Fruit fly (Drosophila melanogaster): ENCODE measurements around the gene Hsp68.

Hsp68 gene

dm6 chr3R:24079110-24079509, 22.0 kb upstream of the Hsp68 start:
- no peak for TF ChIP-seq CG8478 (optimal IDR thresholded peaks at IDR 0.05)
- no peak for TF ChIP-seq CTCF (optimal IDR thresholded peaks at IDR 0.05)

- TF ChIP-seq CTCF (optimal IDR thresholded peaks at IDR 0.05) = no peak
- no peak for TF ChIP-seq CG8478 (optimal IDR thresholded peaks at IDR 0.05)
These were observed 16.6 kb upstream of the Hsp68 start for dm6 chr3R:24073703-24074102.

DNA sequence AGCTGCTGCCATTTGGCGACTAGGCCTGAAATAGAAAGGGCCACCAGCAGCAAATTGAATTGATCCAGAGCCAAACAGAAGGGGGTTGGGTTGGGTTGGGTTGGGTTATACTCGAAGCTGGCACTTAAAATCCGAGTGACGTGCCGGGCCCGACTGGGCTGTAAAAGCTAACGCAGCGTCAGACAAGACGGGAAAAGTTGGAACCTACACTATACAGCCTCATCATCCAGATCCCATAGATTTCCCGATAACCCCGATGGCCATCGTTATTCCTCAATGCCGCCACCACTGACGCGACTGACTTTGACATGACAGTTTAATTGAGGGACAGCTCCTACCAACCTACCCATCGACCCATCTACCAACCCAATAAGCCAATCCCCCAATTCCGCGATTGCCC, 12.9 kb upstream of the Hsp68 start:
- TF ChIP-seq CTCF (optimal IDR thresholded peaks at IDR 0.05) (no peak), CG8478 (optimal IDR thresholded peaks at IDR 0.05) (no peak)

DNA sequence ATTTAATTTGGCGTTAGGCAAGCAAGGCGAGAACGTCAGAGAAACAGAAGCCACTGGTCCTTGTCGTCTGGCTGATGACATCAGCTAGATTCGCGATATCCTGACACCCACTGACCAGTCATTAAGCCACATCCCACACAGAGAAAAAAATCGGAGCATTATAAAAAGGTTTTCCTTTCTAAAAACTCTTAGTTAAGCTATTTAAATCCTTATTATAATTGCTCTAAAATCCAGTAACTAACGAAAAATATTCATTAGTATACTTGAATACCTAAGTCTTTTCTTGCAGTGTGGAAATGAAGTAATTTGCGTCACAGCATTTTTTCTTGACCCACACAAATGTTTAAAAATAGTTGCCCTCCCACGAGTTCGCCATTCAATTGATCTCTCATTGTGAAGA, 11.7 kb upstream of the Hsp68 start:
- TF ChIP-seq CG8478 (optimal IDR thresholded peaks at IDR 0.05) = no peak
- no peak for TF ChIP-seq CTCF (optimal IDR thresholded peaks at IDR 0.05)

DNA sequence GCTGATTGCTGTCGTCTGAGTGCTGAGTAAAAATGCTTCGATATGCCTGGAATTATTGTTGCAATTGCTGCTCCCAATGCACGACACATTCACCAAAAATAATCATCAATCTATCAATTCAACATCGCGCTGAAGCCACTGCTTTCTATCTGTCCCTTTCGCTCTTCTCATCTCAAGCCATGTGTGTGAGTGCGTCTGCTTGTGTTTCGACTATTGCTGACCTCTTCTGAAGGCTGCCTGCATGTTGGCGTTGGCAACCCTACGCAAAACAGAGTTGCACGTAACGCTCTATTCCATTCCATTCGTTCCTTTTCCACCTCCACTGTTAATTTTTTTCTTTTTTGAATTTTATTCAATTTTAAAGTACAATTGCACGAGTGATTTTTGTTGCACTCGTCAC, 8.6 kb upstream of the Hsp68 start:
- TF ChIP-seq CTCF (optimal IDR thresholded peaks at IDR 0.05) = no peak
- no peak for TF ChIP-seq CG8478 (optimal IDR thresholded peaks at IDR 0.05)

- TF ChIP-seq CG8478 (optimal IDR thresholded peaks at IDR 0.05) (no peak), CTCF (optimal IDR thresholded peaks at IDR 0.05) (peak in 1 of 2 experiments; percentile 20)
These were observed 931 bp upstream of the Hsp68 start, which contains the start of gene SMC1 for dm6 chr3R:24058041-24058440. SMC1 (plus strand) TSS chr3R:24058287.

- TF ChIP-seq CTCF (optimal IDR thresholded peaks at IDR 0.05) (no peak), CG8478 (optimal IDR thresholded peaks at IDR 0.05) (no peak)
These were observed 2.9 kb downstream of the Hsp68 start, which contains the start of gene CG6000 for dm6 chr3R:24054227-24054626. CG6000 (plus strand) TSS chr3R:24054391.

DNA sequence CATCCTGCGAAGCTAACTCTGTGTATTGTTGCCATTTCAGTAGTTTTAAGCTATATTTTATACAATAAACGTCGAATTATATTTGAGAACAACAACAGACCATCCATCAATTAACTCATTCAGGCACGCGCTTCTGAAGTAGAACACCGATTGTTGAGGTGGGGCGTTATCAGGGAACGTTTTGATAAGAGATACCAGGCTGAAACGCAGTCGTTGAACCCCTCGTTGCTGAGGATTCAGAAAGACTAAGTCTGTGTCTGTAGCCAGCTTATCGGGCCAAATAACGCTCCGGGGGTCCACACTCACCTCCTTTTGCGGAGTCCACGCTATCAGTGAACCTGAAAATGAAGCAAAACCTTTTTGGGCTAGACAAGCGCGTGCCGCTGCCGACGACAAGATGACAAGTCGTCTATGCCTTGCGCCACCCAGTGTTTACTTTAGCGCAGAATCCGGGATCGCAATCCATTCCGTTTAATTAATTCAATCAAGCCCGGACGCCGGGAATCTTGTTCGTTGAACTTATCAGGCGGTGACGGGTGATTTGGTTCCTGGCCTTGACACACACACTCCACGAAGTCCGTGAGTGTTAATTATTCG, 3.5 kb downstream of the Hsp68 start:
- TF ChIP-seq CTCF (optimal IDR thresholded peaks at IDR 0.05) = no peak
- no peak for TF ChIP-seq CG8478 (optimal IDR thresholded peaks at IDR 0.05)

- TF ChIP-seq CG8478 (optimal IDR thresholded peaks at IDR 0.05) = no peak
- no peak for TF ChIP-seq CTCF (optimal IDR thresholded peaks at IDR 0.05)
These were observed 5.5 kb downstream of the Hsp68 start for dm6 chr3R:24051459-24052165.

DNA sequence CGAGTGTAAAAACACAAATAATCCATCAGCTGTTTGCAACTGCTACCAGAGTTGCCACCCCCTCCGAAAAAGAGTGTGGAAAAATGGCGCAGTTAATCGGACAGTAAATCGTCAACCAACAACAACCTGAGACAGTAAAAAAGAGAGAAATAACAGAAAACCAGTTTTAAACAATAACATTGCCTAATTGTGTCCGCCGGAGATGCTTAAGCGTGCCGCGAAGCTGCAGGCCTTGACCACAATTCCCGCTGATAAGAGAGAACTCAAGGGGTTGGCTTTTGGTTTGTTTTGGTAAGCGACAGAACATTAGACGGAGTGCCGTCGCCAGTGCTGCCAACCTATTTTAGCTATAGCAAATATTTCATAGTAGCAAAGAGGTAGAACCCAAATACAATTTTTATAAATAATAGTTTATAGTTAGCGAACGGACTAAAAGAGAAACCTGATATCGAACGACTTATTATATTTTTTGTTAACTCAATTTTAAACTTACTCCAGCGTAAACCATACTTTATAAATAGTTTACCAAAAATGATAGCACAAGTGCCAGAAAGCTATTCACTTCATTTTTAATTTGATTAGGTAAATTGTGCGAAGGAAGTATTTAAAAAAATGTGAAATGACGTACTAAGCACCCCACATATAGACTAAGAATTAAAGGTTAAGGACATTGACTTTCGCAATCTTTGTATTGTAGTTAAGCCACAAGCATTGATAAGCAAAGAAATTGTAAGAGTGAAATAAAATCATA, 6.2 kb downstream of the Hsp68 start, which contains the start of the genes Atg6 and Pisd:
Gene Atg6 (minus strand): TSS at position 93 of the 751 bp plus-strand sequence.
Gene Pisd (plus strand): TSS at position 94 of the 751 bp plus-strand sequence.
- no peak for TF ChIP-seq CG8478 (optimal IDR thresholded peaks at IDR 0.05)
- TF ChIP-seq CTCF (optimal IDR thresholded peaks at IDR 0.05) = peak in 1 of 2 experiments; percentile 55

- no peak for TF ChIP-seq CG8478 (optimal IDR thresholded peaks at IDR 0.05)
- TF ChIP-seq CTCF (optimal IDR thresholded peaks at IDR 0.05) = no peak
These were observed 9.1 kb downstream of the Hsp68 start, which contains the start of gene Rox8 for dm6 chr3R:24047998-24048511. Rox8 (minus strand) TSS chr3R:24048265.

dm6 chr3R:24047226-24047976, 9.7 kb downstream of the Hsp68 start, which contains the start of gene CG5986:
CG5986 (plus strand) TSS chr3R:24047790.
- TF ChIP-seq CTCF (optimal IDR thresholded peaks at IDR 0.05) (no peak), CG8478 (optimal IDR thresholded peaks at IDR 0.05) (no peak)

dm6 chr3R:24046580-24047225, 10.4 kb downstream of the Hsp68 start:
- TF ChIP-seq CTCF (optimal IDR thresholded peaks at IDR 0.05) = no peak
- no peak for TF ChIP-seq CG8478 (optimal IDR thresholded peaks at IDR 0.05)
